Worm (Caenorhabditis elegans): ENCODE data around the gene unc-8.

The unc-8 gene

DNA sequence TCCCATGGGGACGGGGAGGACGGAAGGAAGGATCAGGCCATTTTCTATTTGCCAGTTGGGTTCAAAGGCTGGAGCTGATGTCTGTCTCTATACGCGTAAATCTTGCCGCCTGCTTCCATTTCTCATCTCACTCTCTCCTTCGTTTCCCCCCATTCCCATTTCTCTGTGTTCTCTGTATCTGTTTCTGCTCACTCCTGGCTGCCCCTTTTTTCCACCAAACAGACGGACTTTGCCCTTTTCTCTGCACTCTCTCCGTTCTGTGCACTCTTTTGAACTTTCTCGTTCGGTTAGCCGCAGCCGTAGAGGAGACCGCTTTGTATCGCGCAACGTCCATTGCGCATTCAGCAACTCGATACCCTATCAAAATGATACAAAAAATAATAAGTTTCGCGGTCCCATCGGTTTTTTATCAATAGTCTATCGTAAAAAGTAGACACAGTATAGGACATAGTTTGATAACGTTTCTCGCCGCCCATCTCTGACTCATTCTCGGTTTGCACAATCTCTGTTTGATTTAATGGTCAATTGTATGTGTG is 38.5 kb downstream of the unc-8 start (continued):
- TF ChIP-seq npax-4 (tag; optimal IDR thresholded peaks at IDR 0.05) = no peak
- peak; percentile 83 for TF ChIP-seq ceh-34 (tag; optimal IDR thresholded peaks at IDR 0.05)
- TF ChIP-seq ceh-45 (GFP tag; IDR thresholded peaks at IDR 0.05) = no peak
- TF ChIP-seq hlh-8 (tag; optimal IDR thresholded peaks at IDR 0.05) = no peak
- TF ChIP-seq zip-5 (tag; optimal IDR thresholded peaks at IDR 0.05) = no peak
- no peak for TF ChIP-seq hlh-13 (GFP tag; optimal IDR thresholded peaks at IDR 0.05)
- no peak for TF ChIP-seq K09A11.1 (tag; optimal IDR thresholded peaks at IDR 0.05; ENCODE audit: insufficient read depth)
- TF ChIP-seq lin-11 (tag; optimal IDR thresholded peaks at IDR 0.05) = no peak
- peak; percentile 24 for TF ChIP-seq eyg-1 (tag; optimal IDR thresholded peaks at IDR 0.05)
- no peak for TF ChIP-seq mec-3 (tag; optimal IDR thresholded peaks at IDR 0.05; ENCODE audit: borderline replicate concordance)
- TF ChIP-seq unc-55 (GFP tag; optimal IDR thresholded peaks at IDR 0.05) = peak; percentile 52
- peak; percentile 51 for TF ChIP-seq unc-42 (tag; optimal IDR thresholded peaks at IDR 0.05)
- no peak for TF ChIP-seq hlh-15 (tag; optimal IDR thresholded peaks at IDR 0.05)
- no peak for TF ChIP-seq fkh-10 (GFP tag; optimal IDR thresholded peaks at IDR 0.05)
- TF ChIP-seq ceh-24 (tag; optimal IDR thresholded peaks at IDR 0.05) = no peak
- no peak for TF ChIP-seq ceh-22 (tag; optimal IDR thresholded peaks at IDR 0.05)
- peak; percentile 75 for TF ChIP-seq ceh-18 (tag; optimal IDR thresholded peaks at IDR 0.05)
- no peak for TF ChIP-seq pha-2 (tag; optimal IDR thresholded peaks at IDR 0.05)
- no peak for TF ChIP-seq gmeb-2 (tag; optimal IDR thresholded peaks at IDR 0.05)
- no peak for TF ChIP-seq nhr-11 (tag; optimal IDR thresholded peaks at IDR 0.05)
- TF ChIP-seq fax-1 (tag; optimal IDR thresholded peaks at IDR 0.05) = no peak
- TF ChIP-seq unc-3 (GFP tag; conservative IDR thresholded peaks at IDR 0.05) = no peak
- no peak for TF ChIP-seq unc-3 (tag; optimal IDR thresholded peaks at IDR 0.05)
- TF ChIP-seq ceh-48 (tag; optimal IDR thresholded peaks at IDR 0.05) = no peak
- TF ChIP-seq sox-2 (GFP tag; IDR thresholded peaks at IDR 0.05) = no peak
- TF ChIP-seq ref-2 (tag; optimal IDR thresholded peaks at IDR 0.05) = peak; percentile 45
- peak; percentile 27 for TF ChIP-seq hlh-6 (tag; optimal IDR thresholded peaks at IDR 0.05)
- no peak for TF ChIP-seq dve-1 (tag; optimal IDR thresholded peaks at IDR 0.05)
- TF ChIP-seq tbx-7 (tag; optimal IDR thresholded peaks at IDR 0.05) = peak; percentile 6
- no peak for TF ChIP-seq ttx-3 (tag; optimal IDR thresholded peaks at IDR 0.05)
- TF ChIP-seq che-1 (tag; optimal IDR thresholded peaks at IDR 0.05) = no peak
- TF ChIP-seq odd-2 (tag; optimal IDR thresholded peaks at IDR 0.05) = no peak
- no peak for TF ChIP-seq ama-1 (optimal IDR thresholded peaks at IDR 0.05)
- TF ChIP-seq pag-3 (tag; optimal IDR thresholded peaks at IDR 0.05; ENCODE audit: borderline replicate concordance) = no peak
- no peak for TF ChIP-seq lim-6 (tag; optimal IDR thresholded peaks at IDR 0.05)
- TF ChIP-seq ceh-6 (GFP tag; optimal IDR thresholded peaks at IDR 0.05) = no peak

DNA sequence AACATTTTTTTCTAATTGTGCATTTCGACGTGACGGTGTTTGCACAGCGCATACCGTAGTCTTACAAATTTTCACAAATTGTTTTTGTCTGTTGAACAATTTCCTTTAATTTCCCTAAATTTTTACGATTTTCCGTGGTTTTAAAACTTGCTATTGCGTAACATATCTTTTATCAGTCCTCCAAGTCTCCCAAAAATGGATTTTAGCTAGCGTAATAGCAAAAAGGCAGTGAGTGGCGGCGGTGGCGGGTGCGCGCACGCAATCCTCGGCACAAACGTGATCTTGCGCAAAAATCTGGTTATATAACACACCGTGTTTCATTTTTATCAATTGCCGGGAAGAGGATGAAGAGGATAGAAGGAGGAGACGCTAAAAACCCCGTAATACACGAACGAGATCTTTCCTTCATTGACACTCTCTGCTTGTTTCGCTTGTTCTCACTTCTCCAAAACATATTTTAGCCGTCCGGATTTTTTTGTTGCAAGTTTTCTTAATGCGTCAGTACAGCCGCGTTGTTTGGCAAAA is 39.4 kb downstream of the unc-8 start:
- no peak for TF ChIP-seq madf-2 (tag; optimal IDR thresholded peaks at IDR 0.05)
- no peak for TF ChIP-seq fax-1 (tag; optimal IDR thresholded peaks at IDR 0.05)
- no peak for TF ChIP-seq unc-3 (GFP tag; conservative IDR thresholded peaks at IDR 0.05)
- no peak for TF ChIP-seq unc-3 (tag; optimal IDR thresholded peaks at IDR 0.05)
- no peak for TF ChIP-seq T23F11.4 (GFP tag; optimal IDR thresholded peaks at IDR 0.05)
- TF ChIP-seq odd-2 (tag; optimal IDR thresholded peaks at IDR 0.05) = no peak
- TF ChIP-seq ttx-3 (tag; optimal IDR thresholded peaks at IDR 0.05) = no peak
- TF ChIP-seq ceh-30 (tag; optimal IDR thresholded peaks at IDR 0.05) = no peak
- TF ChIP-seq C08G9.2 (tag; optimal IDR thresholded peaks at IDR 0.05) = no peak
- TF ChIP-seq sdc-2 (tag; optimal IDR thresholded peaks at IDR 0.05) = no peak
- TF ChIP-seq sox-4 (tag; optimal IDR thresholded peaks at IDR 0.05) = no peak
- TF ChIP-seq ceh-45 (GFP tag; IDR thresholded peaks at IDR 0.05) = no peak
- no peak for TF ChIP-seq ceh-48 (tag; optimal IDR thresholded peaks at IDR 0.05)
- TF ChIP-seq lim-6 (tag; optimal IDR thresholded peaks at IDR 0.05) = no peak
- no peak for TF ChIP-seq pros-1 (tag; optimal IDR thresholded peaks at IDR 0.05)
- no peak for TF ChIP-seq ahr-1 (tag; optimal IDR thresholded peaks at IDR 0.05)
- no peak for TF ChIP-seq gmeb-2 (tag; optimal IDR thresholded peaks at IDR 0.05)
- TF ChIP-seq hlh-30 (tag; optimal IDR thresholded peaks at IDR 0.05; ENCODE audit: insufficient read depth) = no peak
- TF ChIP-seq K02D7.2 (tag; optimal IDR thresholded peaks at IDR 0.05) = no peak
